Fruit fly (Drosophila melanogaster): Measurements from ENCODE around the gene Cph.

- TF ChIP-seq amos (GFP tag; IDR thresholded peaks at IDR 0.05; ENCODE audit: partially characterized antibody): no peak
- TF ChIP-seq pan (optimal IDR thresholded peaks at IDR 0.05): no peak
- TF ChIP-seq pan (GFP tag; optimal IDR thresholded peaks at IDR 0.05 in 1 of 2, IDR thresholded peaks at IDR 0.05 in 1 of 2): no peak
- TF ChIP-seq CG10147 (GFP tag; optimal IDR thresholded peaks at IDR 0.05): no peak
- TF ChIP-seq H15 (GFP tag; IDR thresholded peaks at IDR 0.05): no peak
- TF ChIP-seq CG14860 (GFP tag; IDR thresholded peaks at IDR 0.05; ENCODE audit: partially characterized antibody): no peak
- no peak for TF ChIP-seq jumu (GFP tag; optimal IDR thresholded peaks at IDR 0.05)
- TF ChIP-seq Six4 (GFP tag; optimal IDR thresholded peaks at IDR 0.05): no peak
- no peak for TF ChIP-seq trem (tag; optimal IDR thresholded peaks at IDR 0.05)
- TF ChIP-seq usp (GFP tag; optimal IDR thresholded peaks at IDR 0.05): no peak
- no peak for TF ChIP-seq mam (GFP tag; optimal IDR thresholded peaks at IDR 0.05)
- no peak for TF ChIP-seq cg (GFP tag; optimal IDR thresholded peaks at IDR 0.05)
- TF ChIP-seq tin (GFP tag; optimal IDR thresholded peaks at IDR 0.05): no peak
Observed at dm6 chrX:7100689-7101088, 36.8 kb upstream of the Cph start.
